Worm (Caenorhabditis elegans) whole organism, young adult: Measurements from ENCODE around the gene egl-13.

Source experiments
- F57C9.4 ChIP-seq: sonication (generic microtip); optimal IDR thresholded peaks from 2 replicates; lab custom pipeline; 2017; ENCODE audit warnings: mild to moderate bottlenecking, missing genetic modification characterization, missing compliant biosample characterization
- Y56A3A.18 ChIP-seq: fragments of 200-800 bp; sonication (Bioruptor generic); IDR thresholded peaks from 2 replicates; pipeline ENCODE4 v1.3.6; 2022; ENCODE audit warnings: missing genetic modification reagents, missing genetic modification characterization, missing compliant biosample characterization
- ZK185.1 ChIP-seq: sonication (generic microtip); optimal IDR thresholded peaks from 2 replicates; lab custom pipeline; 2016; ENCODE audit warnings: mild to moderate bottlenecking, missing genetic modification characterization, missing compliant biosample characterization; ENCODE audit not compliant: poor library complexity, severe bottlenecking
- attf-5 ChIP-seq: fragments of 200-800 bp; sonication (Bioruptor generic); optimal IDR thresholded peaks from 2 replicates; lab custom pipeline; 2018; ENCODE audit warnings: mild to moderate bottlenecking, missing genetic modification characterization, missing compliant biosample characterization
- dpff-1 ChIP-seq: sonication (generic microtip); optimal IDR thresholded peaks from 2 replicates; lab custom pipeline; 2017; ENCODE audit warnings: mild to moderate bottlenecking, missing genetic modification characterization, missing compliant biosample characterization
- ekl-4 ChIP-seq: fragments of 200-800 bp; sonication (Bioruptor generic); IDR thresholded peaks from 2 replicates; pipeline ENCODE4 v1.3.6; 2022; ENCODE audit warnings: missing genetic modification reagents, missing genetic modification characterization, missing compliant biosample characterization
- gei-17 ChIP-seq: fragments of 200-800 bp; sonication (Bioruptor generic); optimal IDR thresholded peaks from 2 replicates; lab custom pipeline; 2018; ENCODE audit warnings: mild to moderate bottlenecking, missing genetic modification characterization, missing compliant biosample characterization
- hmg-1.2 ChIP-seq: fragments of 200-800 bp; sonication (Bioruptor generic); IDR thresholded peaks from 2 replicates; pipeline ENCODE4 v1.3.6; 2022; ENCODE audit warnings: missing genetic modification reagents, missing genetic modification characterization, missing compliant biosample characterization
- lin-40 ChIP-seq: sonication (generic microtip); optimal IDR thresholded peaks from 2 replicates; lab custom pipeline; 2016; ENCODE audit warnings: missing genetic modification characterization, mild to moderate bottlenecking, missing compliant biosample characterization, missing genotype, missing genetic modification reagents
- lir-1 ChIP-seq: fragments of 200-800 bp; sonication (Bioruptor generic); conservative IDR thresholded peaks from 2 replicates; pipeline ENCODE4 v1.3.6; 2022; ENCODE audit warnings: missing genetic modification reagents, missing genetic modification characterization, missing compliant biosample characterization
- nfyb-1 ChIP-seq: fragments of 200-800 bp; sonication (Bioruptor generic); IDR thresholded peaks from 2 replicates; pipeline ENCODE4 v1.3.6; 2022; ENCODE audit warnings: missing genetic modification reagents, missing genetic modification characterization, missing compliant biosample characterization
- rpc-1 ChIP-seq, 2 experiments: fragments of 150-350 bp in 1 of 2; sonication (generic microtip) in 1 of 2; optimal IDR thresholded peaks; 2 replicates each; lab custom pipeline; 2014 to 2018; ENCODE audit warnings: missing biosample characterization in 1 of 2, missing genetic modification characterization in 1 of 2, missing genetic modification reagents in 1 of 2, missing genotype in 1 of 2
- tbx-9 ChIP-seq: sonication (generic microtip); optimal IDR thresholded peaks from 2 replicates; lab custom pipeline; 2016; ENCODE audit warnings: borderline replicate concordance, missing genetic modification characterization, inconsistent platforms, missing compliant biosample characterization

- no peak for TF ChIP-seq dpff-1
- TF ChIP-seq ZK185.1 (tag; lab: Kevin White, UChicago), result no peak
- no peak for TF ChIP-seq hmg-1.2 (GFP tag; lab: Robert Waterston, UW)
- TF ChIP-seq F57C9.4 (tag; lab: Kevin White, UChicago), result no peak
- no peak for TF ChIP-seq lin-40 (tag; lab: Kevin White, UChicago)
- no peak for TF ChIP-seq nfyb-1 (GFP tag; lab: Robert Waterston, UW)
- no peak for TF ChIP-seq attf-5 (GFP tag; lab: Kevin White, UChicago)
- no peak for TF ChIP-seq lir-1 (GFP tag; lab: Robert Waterston, UW)
- no peak for TF ChIP-seq ekl-4 (GFP tag; lab: Robert Waterston, UW)
- TF ChIP-seq rpc-1 (optimal IDR thresholded peaks at IDR 0.05; lab: Kevin White, UChicago), result no peak
- no peak for TF ChIP-seq rpc-1 (tag; optimal IDR thresholded peaks at IDR 0.05; lab: Kevin White, UChicago)
- TF ChIP-seq gei-17 (GFP tag; lab: Kevin White, UChicago), result no peak
- no peak for TF ChIP-seq tbx-9 (tag; lab: Kevin White, UChicago)
- TF ChIP-seq Y56A3A.18 (GFP tag; lab: Robert Waterston, UW), result no peak
Measured at ce11 chrX:5697208-5697607, 33.6 kb downstream of the egl-13 start, which contains the start of gene W01C8.5.
